Worm (Caenorhabditis elegans) whole organism, late embryonic: ENCODE measurements around the gene gcy-7.

Source experiments
- C08G9.2 ChIP-seq: sonication (generic microtip); optimal IDR thresholded peaks from 2 replicates; lab custom pipeline; 2016; ENCODE audit warnings: mild to moderate bottlenecking, missing genetic modification characterization, moderate library complexity, missing compliant biosample characterization
- K02D7.2 ChIP-seq: sonication (generic microtip); optimal IDR thresholded peaks from 2 replicates; lab custom pipeline; 2017; ENCODE audit warnings: mild to moderate bottlenecking, missing genetic modification characterization, missing compliant biosample characterization
- K09A11.1 ChIP-seq: sonication (generic microtip); optimal IDR thresholded peaks from 2 replicates; lab custom pipeline; 2017; ENCODE audit warnings: antibody characterized with exemption, mild to moderate bottlenecking, missing genetic modification characterization, missing compliant biosample characterization; ENCODE audit not compliant: insufficient read depth
- ceh-19 ChIP-seq: fragments of 200-800 bp; sonication (Bioruptor generic); optimal IDR thresholded peaks from 2 replicates; lab custom pipeline; 2018; ENCODE audit warnings: mild to moderate bottlenecking, missing genetic modification characterization, missing compliant biosample characterization
- ceh-22 ChIP-seq: sonication (generic microtip); optimal IDR thresholded peaks from 2 replicates; lab custom pipeline; 2017; ENCODE audit warnings: missing biosample characterization, missing genetic modification characterization
- ceh-24 ChIP-seq: sonication (generic microtip); optimal IDR thresholded peaks from 2 replicates; lab custom pipeline; 2016; ENCODE audit warnings: mild to moderate bottlenecking, missing genetic modification characterization, missing compliant biosample characterization
- ceh-6 ChIP-seq: fragments of 200-800 bp; sonication (Bioruptor generic); optimal IDR thresholded peaks from 2 replicates; lab custom pipeline; 2018; ENCODE audit warnings: mild to moderate bottlenecking, missing genetic modification characterization, missing compliant biosample characterization
- ceh-9 ChIP-seq: sonication (generic microtip); optimal IDR thresholded peaks from 2 replicates; lab custom pipeline; 2016; ENCODE audit warnings: mild to moderate bottlenecking, missing genetic modification characterization, inconsistent platforms, missing compliant biosample characterization
- dmd-4 ChIP-seq: sonication (generic microtip); optimal IDR thresholded peaks from 2 replicates; lab custom pipeline; 2016; ENCODE audit warnings: borderline replicate concordance, missing genetic modification characterization, missing compliant biosample characterization
- dve-1 ChIP-seq: sonication (generic microtip); optimal IDR thresholded peaks from 2 replicates; lab custom pipeline; 2017; ENCODE audit warnings: antibody characterized with exemption, mild to moderate bottlenecking, missing genetic modification characterization, missing compliant biosample characterization
- elt-2 ChIP-seq: sonication (generic microtip); optimal IDR thresholded peaks from 2 replicates; lab custom pipeline; 2016; ENCODE audit warnings: missing genetic modification reagents, missing genetic modification characterization, missing compliant biosample characterization
- elt-4 ChIP-seq: sonication (generic microtip); optimal IDR thresholded peaks from 2 replicates; lab custom pipeline; 2016; ENCODE audit warnings: missing genetic modification characterization, missing compliant biosample characterization
- ets-4 ChIP-seq: sonication (generic microtip); optimal IDR thresholded peaks from 2 replicates; lab custom pipeline; 2016; ENCODE audit warnings: missing genetic modification characterization, missing compliant biosample characterization
- fax-1 ChIP-seq: sonication (generic microtip); optimal IDR thresholded peaks from 2 replicates; lab custom pipeline; 2016; ENCODE audit warnings: missing genotype, missing genetic modification characterization, missing compliant biosample characterization
- fkh-10 ChIP-seq: fragments of 150-350 bp; optimal IDR thresholded peaks from 2 replicates; lab custom pipeline; 2014; ENCODE audit warnings: missing biosample characterization, missing genetic modification reagents, missing genetic modification characterization
- fkh-6 ChIP-seq: sonication (generic microtip); optimal IDR thresholded peaks from 2 replicates; lab custom pipeline; 2016; ENCODE audit warnings: missing genetic modification characterization, missing compliant biosample characterization
- hlh-13 ChIP-seq: fragments of 200-800 bp; sonication (Bioruptor generic); optimal IDR thresholded peaks from 2 replicates; lab custom pipeline; 2018; ENCODE audit warnings: mild to moderate bottlenecking, missing genetic modification characterization, missing compliant biosample characterization
- hlh-15 ChIP-seq: sonication (generic microtip); optimal IDR thresholded peaks from 2 replicates; lab custom pipeline; 2016; ENCODE audit warnings: missing genetic modification characterization, missing compliant biosample characterization
- hlh-30 ChIP-seq: sonication (generic microtip); optimal IDR thresholded peaks from 2 replicates; lab custom pipeline; 2017; ENCODE audit warnings: antibody characterized with exemption, missing genetic modification characterization, missing compliant biosample characterization; ENCODE audit not compliant: insufficient read depth
- hlh-8 ChIP-seq: sonication (generic microtip); optimal IDR thresholded peaks from 2 replicates; lab custom pipeline; 2016; ENCODE audit warnings: missing genotype, missing genetic modification characterization, missing compliant biosample characterization
- lim-6 ChIP-seq: sonication (generic microtip); optimal IDR thresholded peaks from 2 replicates; lab custom pipeline; 2016; ENCODE audit warnings: missing genetic modification characterization, missing compliant biosample characterization
- madf-2 ChIP-seq: sonication (generic microtip); optimal IDR thresholded peaks from 2 replicates; lab custom pipeline; 2017; ENCODE audit warnings: missing genetic modification characterization, missing compliant biosample characterization
- mec-3 ChIP-seq: sonication (generic microtip); optimal IDR thresholded peaks from 2 replicates; lab custom pipeline; 2016; ENCODE audit warnings: borderline replicate concordance, missing genetic modification characterization, missing compliant biosample characterization
- nfya-1 ChIP-seq: sonication (generic microtip); optimal IDR thresholded peaks from 2 replicates; lab custom pipeline; 2017; ENCODE audit warnings: missing genetic modification characterization, mild to moderate bottlenecking, missing compliant biosample characterization, antibody characterized with exemption, moderate library complexity
- pag-3 ChIP-seq: sonication (generic microtip); optimal IDR thresholded peaks from 2 replicates; lab custom pipeline; 2016; ENCODE audit warnings: missing compliant biosample characterization, missing genetic modification characterization, borderline replicate concordance
- pat-9 ChIP-seq: fragments of 200-800 bp; sonication (Bioruptor generic); optimal IDR thresholded peaks from 2 replicates; lab custom pipeline; 2018; ENCODE audit warnings: mild to moderate bottlenecking, missing genetic modification characterization, moderate library complexity, missing compliant biosample characterization
- pax-1 ChIP-seq: fragments of 150-350 bp; optimal IDR thresholded peaks from 2 replicates; lab custom pipeline; 2014; ENCODE audit warnings: missing biosample characterization, missing genetic modification characterization
- pha-2 ChIP-seq: sonication (generic microtip); optimal IDR thresholded peaks from 2 replicates; lab custom pipeline; 2017; ENCODE audit warnings: mild to moderate bottlenecking, missing genetic modification characterization, missing compliant biosample characterization
- pha-4 ChIP-seq: fragments of 150-350 bp; optimal IDR thresholded peaks from 2 replicates; lab custom pipeline; 2018; ENCODE audit warnings: missing biosample characterization, missing genetic modification reagents, missing genetic modification characterization
- ref-2 ChIP-seq: sonication (generic microtip); optimal IDR thresholded peaks from 2 replicates; lab custom pipeline; 2016; ENCODE audit warnings: missing genetic modification characterization, missing compliant biosample characterization
- rnt-1 ChIP-seq: sonication (generic microtip); optimal IDR thresholded peaks from 2 replicates; lab custom pipeline; 2016; ENCODE audit warnings: missing genetic modification characterization, missing compliant biosample characterization
- sdc-2 ChIP-seq: sonication (generic microtip); optimal IDR thresholded peaks from 2 replicates; lab custom pipeline; 2016; ENCODE audit warnings: missing genotype, missing genetic modification characterization, missing compliant biosample characterization
- sox-2 ChIP-seq: fragments of 200-800 bp; sonication (Bioruptor generic); IDR thresholded peaks from 2 replicates; pipeline ENCODE4 v1.3.6; 2022; ENCODE audit warnings: missing genetic modification reagents, missing genetic modification characterization, missing compliant biosample characterization
- syd-9 ChIP-seq: sonication (generic microtip); optimal IDR thresholded peaks from 2 replicates; lab custom pipeline; 2016; ENCODE audit warnings: mild to moderate bottlenecking, missing genetic modification characterization, moderate library complexity, missing compliant biosample characterization
- tbx-2 ChIP-seq: sonication (generic microtip); optimal IDR thresholded peaks from 2 replicates; lab custom pipeline; 2016; ENCODE audit warnings: missing genetic modification characterization, missing compliant biosample characterization
- tbx-7 ChIP-seq: sonication (generic microtip); optimal IDR thresholded peaks from 2 replicates; lab custom pipeline; 2016; ENCODE audit warnings: missing genotype, missing genetic modification characterization, missing compliant biosample characterization
- unc-42 ChIP-seq: sonication (generic microtip); optimal IDR thresholded peaks from 2 replicates; lab custom pipeline; 2016; ENCODE audit warnings: missing genotype, missing genetic modification characterization, missing compliant biosample characterization
- unc-55 ChIP-seq: sonication (generic microtip); optimal IDR thresholded peaks from 2 replicates; lab custom pipeline; 2017; ENCODE audit warnings: missing biosample characterization, missing genetic modification reagents, missing genetic modification characterization
- zip-5 ChIP-seq: sonication (generic microtip); optimal IDR thresholded peaks from 2 replicates; lab custom pipeline; 2016; ENCODE audit warnings: missing genetic modification characterization, missing compliant biosample characterization
- ztf-16 ChIP-seq: sonication (generic microtip); optimal IDR thresholded peaks from 2 replicates; lab custom pipeline; 2017; ENCODE audit warnings: missing genetic modification characterization, missing compliant biosample characterization

gcy-7 gene

DNA sequence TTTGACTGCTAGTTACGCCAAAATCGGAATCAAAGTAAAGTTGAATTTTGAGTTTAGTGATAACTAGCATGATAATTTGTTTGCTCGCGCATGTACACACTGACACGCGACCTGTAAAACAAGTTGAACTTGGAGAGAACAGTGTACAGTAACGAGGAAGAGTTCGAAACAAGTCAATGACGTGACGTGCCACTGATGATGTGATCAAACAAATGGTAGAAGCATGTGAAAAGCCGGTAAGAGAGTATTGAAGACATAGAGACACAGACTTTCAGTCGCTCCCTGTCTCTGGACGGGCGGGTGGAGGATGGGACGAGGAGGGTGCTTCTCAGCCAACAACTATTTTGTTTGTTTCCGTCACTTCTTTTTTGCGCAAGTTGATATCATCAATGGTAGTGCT, 16.0 kb downstream of the gcy-7 start:
- TF ChIP-seq rnt-1 (tag; lab: Kevin White, UChicago) (no peak), elt-4 (no peak), hlh-8 (tag; lab: Kevin White, UChicago) (no peak), sdc-2 (tag; lab: Kevin White, UChicago) (no peak), ceh-6 (GFP tag; lab: Kevin White, UChicago) (no peak), pat-9 (tag; lab: Kevin White, UChicago) (no peak), fax-1 (tag; lab: Kevin White, UChicago) (no peak), ref-2 (no peak), hlh-15 (no peak), unc-55 (GFP tag; lab: Kevin White, UChicago) (no peak), ets-4 (no peak), ceh-19 (GFP tag; lab: Kevin White, UChicago) (no peak), ztf-16 (tag; lab: Kevin White, UChicago) (no peak), mec-3 (tag; lab: Kevin White, UChicago) (no peak), nfya-1 (no peak), tbx-7 (tag; lab: Kevin White, UChicago) (no peak), tbx-2 (tag; lab: Kevin White, UChicago) (no peak), dmd-4 (tag; lab: Kevin White, UChicago) (no peak), zip-5 (tag; lab: Kevin White, UChicago) (no peak), syd-9 (tag; lab: Kevin White, UChicago) (no peak)

DNA sequence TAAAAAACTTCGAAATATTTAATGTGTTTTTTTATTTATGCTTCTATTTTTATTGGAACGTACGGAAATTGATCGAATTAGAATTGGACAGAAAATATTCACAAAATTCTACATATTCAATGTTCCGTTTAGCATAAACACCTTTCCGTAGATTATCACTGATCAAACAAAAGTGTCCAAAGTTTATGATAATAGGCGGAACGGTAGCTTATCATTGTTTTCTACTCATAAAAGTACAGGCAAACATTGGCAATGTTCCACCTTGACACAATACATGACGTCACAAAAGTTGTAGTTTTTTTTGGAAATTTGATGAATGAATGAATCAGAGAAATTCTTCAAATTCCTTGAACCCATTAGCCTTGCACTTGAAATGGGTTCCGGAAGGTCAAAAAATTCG, 16.8 kb downstream of the gcy-7 start:
- TF ChIP-seq ceh-24: no peak
- no peak for TF ChIP-seq C08G9.2 (tag; lab: Kevin White, UChicago)
- TF ChIP-seq elt-2: peak; percentile 7
- TF ChIP-seq, all 69 proteins: peak for 1

- TF ChIP-seq ceh-6 (GFP tag; lab: Kevin White, UChicago) (no peak), hlh-13 (no peak), pag-3 (tag; lab: Kevin White, UChicago) (no peak), elt-2 (no peak), dve-1 (tag; lab: Kevin White, UChicago) (no peak), pha-2 (tag; lab: Kevin White, UChicago) (no peak), fkh-6 (tag; lab: Kevin White, UChicago) (no peak), lim-6 (tag; lab: Kevin White, UChicago) (no peak), unc-42 (tag; lab: Kevin White, UChicago) (no peak), fkh-10 (GFP tag; lab: Kevin White, UChicago) (no peak), madf-2 (tag; lab: Kevin White, UChicago) (no peak), rnt-1 (tag; lab: Kevin White, UChicago) (no peak), ceh-9 (tag; lab: Kevin White, UChicago) (no peak), sox-2 (GFP tag; lab: Robert Waterston, UW) (no peak)
- TF ChIP-seq, all 69 proteins: peak for 0
Measured at ce11 chrV:8404339-8404738, 17.2 kb downstream of the gcy-7 start.

DNA sequence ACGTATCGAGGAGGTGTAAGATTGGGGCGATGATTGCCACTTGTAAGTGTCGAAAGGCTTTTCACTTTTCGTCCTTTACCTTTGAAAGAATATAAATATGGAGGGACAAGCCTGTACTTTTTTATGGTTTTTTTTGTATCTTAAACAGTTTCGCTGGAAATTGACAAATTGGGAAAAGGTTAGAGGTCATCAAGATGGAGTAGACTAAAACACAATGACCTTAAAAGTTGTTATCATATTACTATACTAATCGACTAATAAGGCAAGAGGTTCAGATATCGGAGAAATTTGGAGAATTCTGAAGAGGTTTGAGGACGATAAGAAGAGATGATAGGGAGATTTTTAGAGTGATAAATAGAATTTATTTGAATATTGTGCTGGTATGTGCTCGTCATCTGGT, 19.0 kb downstream of the gcy-7 start:
- TF ChIP-seq pax-1 (tag; lab: Kevin White, UChicago) (no peak), ceh-22 (no peak), elt-2 (peak; percentile 56)

- TF ChIP-seq K02D7.2 (tag; lab: Kevin White, UChicago) (no peak), hlh-30 (tag; lab: Kevin White, UChicago) (no peak), fkh-6 (tag; lab: Kevin White, UChicago) (no peak), K09A11.1 (no peak), hlh-15 (no peak), tbx-7 (tag; lab: Kevin White, UChicago) (no peak), pha-4 (tag; lab: Kevin White, UChicago) (no peak), ets-4 (no peak)
Measured at ce11 chrV:8406911-8407310, 19.8 kb downstream of the gcy-7 start.
